Fruit fly (Drosophila melanogaster) whole organism, pupa: ENCODE results near the gene CG11560.
A peak's percentile ranks its signal among the peaks of the same experiment; 100 is the strongest.

Source experiments
- CG10348 ChIP-seq: fragments of 200-800 bp; sonication (Bioruptor generic); IDR thresholded peaks from 2 replicates; pipeline ENCODE4 v1.3.6; 2022; ENCODE audit warnings: missing biosample characterization, missing genetic modification characterization
- CG12605 ChIP-seq: fragments of 200-800 bp; sonication (Bioruptor generic); IDR thresholded peaks from 2 replicates; pipeline ENCODE4 v1.3.6; 2022; ENCODE audit warnings: missing biosample characterization, missing genetic modification characterization
- CG13204 ChIP-seq: fragments of 200-800 bp; sonication (Bioruptor generic); optimal IDR thresholded peaks from 2 replicates; lab custom pipeline; 2018; ENCODE audit warnings: missing biosample characterization, mild to moderate bottlenecking, missing genetic modification characterization, moderate library complexity
- CG14655 ChIP-seq: fragments of 200-800 bp; sonication (Bioruptor generic); optimal IDR thresholded peaks from 3 replicates; lab custom pipeline; 2017; ENCODE audit warnings: mild to moderate bottlenecking, missing biosample characterization, missing genetic modification reagents, missing genetic modification characterization
- CG15710 ChIP-seq: fragments of 200-800 bp; sonication (Bioruptor generic); optimal IDR thresholded peaks from 2 replicates; lab custom pipeline; 2018; ENCODE audit warnings: missing biosample characterization, mild to moderate bottlenecking, missing genetic modification characterization, moderate library complexity
- CG17806 ChIP-seq: fragments of 200-800 bp; sonication (Bioruptor generic); optimal IDR thresholded peaks from 2 replicates; lab custom pipeline; 2018; ENCODE audit warnings: missing biosample characterization, mild to moderate bottlenecking, missing genetic modification characterization, moderate library complexity
- CG32121 ChIP-seq: fragments of 200-800 bp; sonication (Bioruptor generic); IDR thresholded peaks from 2 replicates; pipeline ENCODE4 v1.3.6; 2022; ENCODE audit warnings: missing biosample characterization, missing genetic modification characterization
- CG34367 ChIP-seq: fragments of 200-800 bp; sonication (Bioruptor generic); optimal IDR thresholded peaks from 2 replicates; lab custom pipeline; 2018; ENCODE audit warnings: missing biosample characterization, mild to moderate bottlenecking, missing genetic modification characterization
- CG4496 ChIP-seq: fragments of 200-800 bp; sonication (Bioruptor generic); IDR thresholded peaks from 3 replicates; pipeline ENCODE4 v1.3.6; 2022; ENCODE audit warnings: missing biosample characterization, missing genetic modification characterization
- CG8159 ChIP-seq: fragments of 200-800 bp; sonication (Bioruptor generic); optimal IDR thresholded peaks from 3 replicates; lab custom pipeline; 2018; ENCODE audit warnings: missing biosample characterization, mild to moderate bottlenecking, missing genetic modification characterization, moderate library complexity
- CG8301 ChIP-seq: fragments of 200-800 bp; sonication (Bioruptor generic); optimal IDR thresholded peaks from 2 replicates; lab custom pipeline; 2018; ENCODE audit warnings: missing biosample characterization, mild to moderate bottlenecking, missing genetic modification characterization
- CG9948 ChIP-seq: fragments of 200-800 bp; sonication (Bioruptor generic); optimal IDR thresholded peaks from 2 replicates; lab custom pipeline; 2018; ENCODE audit warnings: missing biosample characterization, mild to moderate bottlenecking, missing genetic modification characterization, moderate library complexity
- D1 ChIP-seq: fragments of 200-800 bp; sonication (Bioruptor generic); optimal IDR thresholded peaks from 2 replicates; lab custom pipeline; 2018; ENCODE audit warnings: missing biosample characterization, mild to moderate bottlenecking, missing genetic modification characterization, moderate library complexity
- EcR ChIP-seq: fragments of 200-800 bp; sonication (Bioruptor generic); optimal IDR thresholded peaks from 3 replicates; lab custom pipeline; 2019; ENCODE audit warnings: missing biosample characterization, missing genetic modification characterization, mild to moderate bottlenecking, moderate library complexity, missing genetic modification reagents
- Ets98B ChIP-seq: fragments of 200-800 bp; sonication (Bioruptor generic); IDR thresholded peaks from 2 replicates; pipeline ENCODE4 v1.3.6; 2022; ENCODE audit warnings: missing biosample characterization, missing genetic modification characterization
- Pif1A ChIP-seq: fragments of 200-800 bp; sonication (Bioruptor generic); optimal IDR thresholded peaks from 3 replicates; lab custom pipeline; 2016; ENCODE audit warnings: missing biosample characterization, missing genetic modification characterization
- Pif1B ChIP-seq: fragments of 200-800 bp; sonication (Bioruptor generic); optimal IDR thresholded peaks from 3 replicates; lab custom pipeline; 2016; ENCODE audit warnings: missing biosample characterization, missing genetic modification characterization
- Snoo ChIP-seq: fragments of 200-800 bp; sonication (Bioruptor generic); optimal IDR thresholded peaks from 3 replicates; lab custom pipeline; 2017; ENCODE audit warnings: missing biosample characterization, mild to moderate bottlenecking, missing genetic modification characterization, inconsistent platforms
- fd96Ca ChIP-seq: fragments of 200-800 bp; sonication (Bioruptor generic); IDR thresholded peaks from 3 replicates; pipeline ENCODE4 v1.3.6; 2022; ENCODE audit warnings: missing biosample characterization, missing genetic modification characterization
- gl ChIP-seq: fragments of 200-800 bp; sonication (Bioruptor generic); optimal IDR thresholded peaks from 2 replicates; lab custom pipeline; 2018; ENCODE audit warnings: missing biosample characterization, mild to moderate bottlenecking, missing genetic modification characterization
- rn ChIP-seq: fragments of 200-800 bp; sonication (Bioruptor generic); IDR thresholded peaks from 2 replicates; pipeline ENCODE4 v1.3.6; 2022; ENCODE audit warnings: missing biosample characterization, missing genetic modification characterization

The CG11560 gene

DNA sequence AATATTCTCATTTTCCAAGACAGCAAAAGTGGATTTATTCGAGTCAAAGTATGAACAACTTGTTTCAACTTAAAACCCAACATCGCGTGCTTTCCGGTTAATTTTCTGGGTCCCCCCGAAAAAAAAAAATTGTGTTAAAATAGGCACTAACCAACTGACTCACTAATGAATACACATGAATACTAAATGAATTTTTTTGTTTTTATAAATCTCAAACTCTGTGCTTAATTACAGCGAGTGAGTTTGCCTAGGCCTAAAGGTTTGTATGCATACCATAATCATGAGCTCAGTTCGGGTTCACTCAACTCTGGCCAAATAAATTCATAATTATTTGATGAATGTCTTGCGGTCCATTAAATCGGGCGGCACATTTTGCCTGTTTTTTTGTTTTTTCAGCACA lies 12.4 kb upstream of the CG11560 start:
- TF ChIP-seq CG8301 (tag; lab: Kevin White, UChicago) = no peak
- TF ChIP-seq CG4496 = no peak
- TF ChIP-seq CG10348 = no peak
- TF ChIP-seq CG8159 = no peak
- TF ChIP-seq CG15710 (tag; lab: Kevin White, UChicago) = no peak
- no peak for TF ChIP-seq CG9948 (tag; lab: Kevin White, UChicago)
- TF ChIP-seq rn (GFP tag; lab: Robert Waterston, UW) = no peak
- no peak for TF ChIP-seq EcR (GFP tag; lab: Kevin White, UChicago)
- no peak for TF ChIP-seq Pif1B
- TF ChIP-seq Snoo (tag; lab: Kevin White, UChicago) = no peak
- no peak for TF ChIP-seq Ets98B (GFP tag; lab: Robert Waterston, UW)
- no peak for TF ChIP-seq CG12605 (GFP tag; lab: Robert Waterston, UW)
- no peak for TF ChIP-seq CG17806 (tag; lab: Kevin White, UChicago)
- no peak for TF ChIP-seq CG34367
- no peak for TF ChIP-seq gl (tag; lab: Kevin White, UChicago)
- no peak for TF ChIP-seq CG13204
- TF ChIP-seq, all 21 proteins: peak for 0

DNA sequence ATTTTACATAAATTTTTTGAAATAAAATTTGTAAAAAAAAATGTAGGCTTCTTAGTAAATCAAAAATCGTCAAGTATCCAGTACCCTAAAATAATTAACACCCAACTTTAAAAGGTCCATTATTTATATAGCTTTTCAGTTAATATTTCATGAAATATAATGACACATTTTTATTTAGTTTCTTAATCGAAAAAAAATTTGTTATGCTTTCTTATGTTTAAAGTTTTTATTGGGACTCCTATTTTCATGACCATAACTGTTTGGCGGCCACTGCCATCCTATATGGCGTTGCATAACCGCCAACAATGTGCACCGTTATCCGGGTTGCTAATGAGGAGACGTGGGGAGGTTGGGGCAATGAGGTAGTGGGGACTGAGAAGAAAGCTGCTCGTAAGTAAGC lies 11.3 kb upstream of the CG11560 start:
- TF ChIP-seq CG12605 (GFP tag; lab: Robert Waterston, UW) (no peak), Ets98B (GFP tag; lab: Robert Waterston, UW) (no peak), CG32121 (no peak), CG34367 (no peak), rn (GFP tag; lab: Robert Waterston, UW) (no peak), gl (tag; lab: Kevin White, UChicago) (no peak), CG14655 (GFP tag; lab: Kevin White, UChicago) (peak; percentile 56), CG4496 (no peak), fd96Ca (GFP tag; lab: Robert Waterston, UW) (no peak), CG8159 (peak; percentile 37), CG9948 (tag; lab: Kevin White, UChicago) (no peak), CG13204 (no peak)

- TF ChIP-seq Pif1B (peak; percentile 16), CG12605 (GFP tag; lab: Robert Waterston, UW) (no peak), gl (tag; lab: Kevin White, UChicago) (no peak), Snoo (tag; lab: Kevin White, UChicago) (no peak), Pif1A (peak; percentile 42), EcR (GFP tag; lab: Kevin White, UChicago) (peak; percentile 68), CG13204 (peak; percentile 49), CG9948 (tag; lab: Kevin White, UChicago) (peak; percentile 23), CG4496 (peak; percentile 10; the same call in 1 of the 3 replicates), CG17806 (tag; lab: Kevin White, UChicago) (peak; percentile 40), Ets98B (GFP tag; lab: Robert Waterston, UW) (no peak; the same call in 1 of the 2 replicates), CG15710 (tag; lab: Kevin White, UChicago) (peak; percentile 31), CG34367 (no peak), CG8301 (tag; lab: Kevin White, UChicago) (peak; percentile 61), CG10348 (no peak), CG32121 (peak; percentile 62), fd96Ca (GFP tag; lab: Robert Waterston, UW) (peak; percentile 53; the same call in 2 of the 3 replicates), CG14655 (GFP tag; lab: Kevin White, UChicago) (peak; percentile 73)
- TF ChIP-seq, all 21 proteins: peak for 12
Observed at dm6 chr3L:12109045-12109632, 10.7 kb upstream of the CG11560 start.

DNA sequence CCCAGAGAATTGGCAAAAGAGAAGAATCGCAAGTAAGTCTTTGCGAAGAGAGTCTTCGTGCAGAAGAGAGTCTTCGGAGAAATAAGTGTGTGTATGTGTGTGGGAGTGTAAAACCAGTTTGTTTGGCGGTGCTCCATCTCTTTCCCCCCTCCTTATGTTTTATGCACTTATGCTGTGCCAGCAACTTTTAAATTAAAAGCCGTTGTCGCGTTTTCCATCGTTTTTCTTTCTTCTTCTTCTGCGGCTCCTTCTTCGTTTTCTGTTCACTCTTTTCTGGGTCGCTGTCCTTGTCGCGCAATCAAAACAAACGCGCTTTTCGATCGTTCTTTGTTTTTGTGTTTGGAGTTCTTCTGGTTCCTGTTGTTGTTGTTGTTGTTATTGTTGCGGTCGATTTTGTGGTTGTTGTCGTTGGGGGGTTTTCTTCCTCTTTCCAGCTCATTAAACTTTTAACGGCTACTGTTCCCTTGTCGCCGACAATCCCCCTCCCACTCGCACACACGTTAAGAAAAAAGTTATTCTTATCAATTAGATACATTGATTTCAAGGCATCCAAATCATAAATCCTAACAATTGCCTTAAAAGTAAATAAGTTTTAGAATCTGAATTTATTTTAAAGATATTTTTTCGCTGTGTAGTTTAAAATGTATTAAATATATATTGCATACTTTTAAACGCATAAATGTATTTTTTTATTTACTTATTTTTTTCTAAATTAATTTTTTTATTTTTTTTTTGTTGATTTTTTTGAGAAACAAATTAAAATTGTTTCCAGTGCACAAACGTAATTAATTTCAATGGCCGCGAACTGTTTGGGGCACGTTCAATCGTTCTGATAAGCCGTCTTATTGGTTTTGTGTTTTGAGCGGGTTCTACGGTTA lies 8.5 kb upstream of the CG11560 start:
- peak; percentile 84 for TF ChIP-seq CG17806 (tag; lab: Kevin White, UChicago)
- no peak for TF ChIP-seq gl (tag; lab: Kevin White, UChicago)
- peak; percentile 86 for TF ChIP-seq CG15710 (tag; lab: Kevin White, UChicago)
- no peak for TF ChIP-seq CG10348
- peak; percentile 65 for TF ChIP-seq CG8301 (tag; lab: Kevin White, UChicago)
- TF ChIP-seq CG32121 = no peak
- TF ChIP-seq EcR (GFP tag; lab: Kevin White, UChicago) = peak; percentile 96
- TF ChIP-seq Pif1A = peak; percentile 61
- peak; percentile 44; the same call in 1 of the 2 replicates for TF ChIP-seq CG12605 (GFP tag; lab: Robert Waterston, UW)
- TF ChIP-seq fd96Ca (GFP tag; lab: Robert Waterston, UW) = no peak
- peak; percentile 77 for TF ChIP-seq CG34367
- peak; percentile 85 for TF ChIP-seq Snoo (tag; lab: Kevin White, UChicago)
- peak; percentile 81 for TF ChIP-seq CG14655 (GFP tag; lab: Kevin White, UChicago)
- TF ChIP-seq Pif1B = peak; percentile 64
- peak; percentile 92 for TF ChIP-seq D1
- no peak; the same call in 1 of the 2 replicates for TF ChIP-seq Ets98B (GFP tag; lab: Robert Waterston, UW)
- no peak for TF ChIP-seq CG4496
- peak; percentile 90 for TF ChIP-seq CG8159
- peak; percentile 91 for TF ChIP-seq CG9948 (tag; lab: Kevin White, UChicago)
- peak; percentile 36 for TF ChIP-seq CG13204
- TF ChIP-seq rn (GFP tag; lab: Robert Waterston, UW) = peak; percentile 60; the same call in 1 of the 2 replicates
- TF ChIP-seq, all 21 proteins: peak for 15

DNA sequence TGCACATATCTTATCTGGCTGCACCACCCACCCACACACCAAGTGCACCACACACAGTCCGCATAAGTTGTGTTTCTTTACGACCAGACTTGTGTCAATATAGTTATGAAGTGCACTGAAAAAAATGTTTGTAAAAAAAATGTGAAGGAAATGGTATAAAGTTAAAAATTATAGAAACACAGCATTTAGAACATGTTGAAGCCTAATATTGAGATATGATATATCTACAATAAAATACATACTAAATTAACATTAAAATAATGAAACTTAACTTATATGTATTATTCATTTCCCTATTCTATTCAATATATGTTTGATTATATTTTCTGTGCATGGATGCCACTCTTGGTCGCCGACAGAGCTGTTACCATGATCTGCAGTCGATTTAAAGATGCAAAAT lies 6.9 kb upstream of the CG11560 start:
- no peak for TF ChIP-seq CG4496
- peak; percentile 55 for TF ChIP-seq CG9948 (tag; lab: Kevin White, UChicago)
- TF ChIP-seq CG8301 (tag; lab: Kevin White, UChicago) = peak; percentile 38
- TF ChIP-seq D1 = no peak
- no peak for TF ChIP-seq Snoo (tag; lab: Kevin White, UChicago)
- TF ChIP-seq Ets98B (GFP tag; lab: Robert Waterston, UW) = no peak
- no peak for TF ChIP-seq fd96Ca (GFP tag; lab: Robert Waterston, UW)
- TF ChIP-seq CG13204 = no peak
- TF ChIP-seq CG17806 (tag; lab: Kevin White, UChicago) = peak; percentile 47
- peak; percentile 39 for TF ChIP-seq CG15710 (tag; lab: Kevin White, UChicago)
- peak; percentile 73 for TF ChIP-seq CG8159
- no peak for TF ChIP-seq EcR (GFP tag; lab: Kevin White, UChicago)
- peak; percentile 59 for TF ChIP-seq CG14655 (GFP tag; lab: Kevin White, UChicago)
